Fruit fly (Drosophila melanogaster) whole organism, wandering third instar larva: ENCODE results near the gene CG7985.

Source experiments
- Abd-B ChIP-seq: fragments of >200 bp; optimal IDR thresholded peaks from 2 replicates; lab custom pipeline; 2017; ENCODE audit warnings: missing biosample characterization, missing genetic modification characterization
- CG32264 ChIP-seq: fragments of 200-800 bp; sonication (Bioruptor generic); optimal IDR thresholded peaks from 2 replicates; lab custom pipeline; 2016; ENCODE audit warnings: missing biosample characterization, missing genetic modification characterization
- Hnf4 ChIP-seq: fragments of 200-800 bp; sonication (Bioruptor generic); optimal IDR thresholded peaks from 2 replicates; lab custom pipeline; 2016; ENCODE audit warnings: missing biosample characterization, mild to moderate bottlenecking, missing genetic modification characterization
- Jra ChIP-seq: sonication (Bioruptor generic); optimal IDR thresholded peaks from 2 replicates; lab custom pipeline; 2016; ENCODE audit warnings: missing biosample characterization, missing genetic modification characterization
- Sp1 ChIP-seq: fragments of 200-800 bp; sonication (Bioruptor generic); optimal IDR thresholded peaks from 3 replicates; lab custom pipeline; 2019; ENCODE audit warnings: missing biosample characterization, mild to moderate bottlenecking, missing genetic modification characterization, moderate library complexity
- Vsx2 ChIP-seq: fragments of 200-300, 225-300 bp; sonication (Bioruptor generic); optimal IDR thresholded peaks from 2 replicates; lab custom pipeline; 2018; ENCODE audit warnings: missing biosample characterization, missing genetic modification characterization; ENCODE audit not compliant: partially characterized antibody
- br ChIP-seq: fragments of 200-800 bp; sonication (Bioruptor generic); optimal IDR thresholded peaks from 2 replicates; lab custom pipeline; 2016; ENCODE audit warnings: missing biosample characterization, missing genetic modification characterization
- jim ChIP-seq: fragments of 175-275, 200-325 bp; sonication (Bioruptor generic); optimal IDR thresholded peaks from 2 replicates; lab custom pipeline; 2016; ENCODE audit warnings: missing biosample characterization, mild to moderate bottlenecking, missing genetic modification characterization
- pan ChIP-seq: fragments of >200 bp; optimal IDR thresholded peaks from 2 replicates; lab custom pipeline; 2017
- tai ChIP-seq: sonication (Bioruptor generic); optimal IDR thresholded peaks from 2 replicates; lab custom pipeline; 2016; ENCODE audit warnings: missing biosample characterization, missing genetic modification characterization
- usp ChIP-seq: fragments of >200 bp; optimal IDR thresholded peaks from 2 replicates; lab custom pipeline; 2017; ENCODE audit warnings: missing biosample characterization, missing genetic modification characterization

- TF ChIP-seq Hnf4: no peak
- TF ChIP-seq pan (lab: Kevin White, UChicago): no peak
- TF ChIP-seq CG32264 (GFP tag; lab: Kevin White, UChicago): no peak
- TF ChIP-seq Vsx2 (GFP tag; lab: Kevin White, UChicago): no peak
- TF ChIP-seq Sp1 (GFP tag; lab: Kevin White, UChicago): no peak
- TF ChIP-seq Jra: no peak
- TF ChIP-seq jim: no peak
- no peak for TF ChIP-seq Abd-B (GFP tag; lab: Kevin White, UChicago)
- no peak for TF ChIP-seq usp
- no peak for TF ChIP-seq tai (GFP tag; lab: Kevin White, UChicago)
- no peak for TF ChIP-seq br (GFP tag; lab: Kevin White, UChicago)
Measured at dm6 chr3R:18160165-18160814, 39.4 kb upstream of the CG7985 start.
